Fruit fly (Drosophila melanogaster) whole organism, wandering third instar larva: ENCODE results near the gene CG7320.

Experiments
- Abd-B ChIP-seq: fragments of >200 bp; optimal IDR thresholded peaks from 2 replicates; lab custom pipeline; 2017; ENCODE audit warnings: missing biosample characterization, missing genetic modification characterization
- CG32264 ChIP-seq: fragments of 200-800 bp; sonication (Bioruptor generic); optimal IDR thresholded peaks from 2 replicates; lab custom pipeline; 2016; ENCODE audit warnings: missing biosample characterization, missing genetic modification characterization
- CG9705 ChIP-seq: fragments of 200-800 bp; sonication (Bioruptor generic); optimal IDR thresholded peaks from 2 replicates; lab custom pipeline; 2018; ENCODE audit warnings: missing biosample characterization, mild to moderate bottlenecking, missing genetic modification characterization
- CrebA ChIP-seq: fragments of 200-800 bp; sonication (Bioruptor generic); optimal IDR thresholded peaks from 2 replicates; lab custom pipeline; 2016; ENCODE audit warnings: missing biosample characterization, mild to moderate bottlenecking, missing genetic modification characterization, borderline replicate concordance
- HLH106 ChIP-seq: fragments of 200-800 bp; optimal IDR thresholded peaks from 3 replicates; lab custom pipeline; 2019; ENCODE audit warnings: missing biosample characterization, mild to moderate bottlenecking, missing genetic modification characterization, moderate library complexity
- Hnf4 ChIP-seq: fragments of 200-800 bp; sonication (Bioruptor generic); optimal IDR thresholded peaks from 2 replicates; lab custom pipeline; 2016; ENCODE audit warnings: missing biosample characterization, mild to moderate bottlenecking, missing genetic modification characterization
- Hr83 ChIP-seq: fragments of 200-300 bp; sonication (Bioruptor generic); optimal IDR thresholded peaks from 2 replicates; lab custom pipeline; 2016; ENCODE audit warnings: missing biosample characterization, mild to moderate bottlenecking, missing genetic modification characterization, moderate library complexity; ENCODE audit not compliant: poor library complexity, severe bottlenecking
- Jra ChIP-seq: sonication (Bioruptor generic); optimal IDR thresholded peaks from 2 replicates; lab custom pipeline; 2016; ENCODE audit warnings: missing biosample characterization, missing genetic modification characterization
- OdsH ChIP-seq: fragments of 200-800 bp; sonication (Bioruptor generic); optimal IDR thresholded peaks from 2 replicates; lab custom pipeline; 2016; ENCODE audit warnings: missing biosample characterization, mild to moderate bottlenecking, missing genetic modification characterization
- Rel ChIP-seq, 2 experiments: fragments of 200-800 bp; sonication (Bioruptor generic) in 1 of 2; optimal IDR thresholded peaks; 2 replicates in 1 of 2; 3 replicates in 1 of 2; lab custom pipeline; 2016 to 2019; ENCODE audit warnings: mild to moderate bottlenecking in 2 of 2, missing biosample characterization in 2 of 2, missing genetic modification characterization in 2 of 2, moderate library complexity in 1 of 2
- Sp1 ChIP-seq: fragments of 200-800 bp; sonication (Bioruptor generic); optimal IDR thresholded peaks from 3 replicates; lab custom pipeline; 2019; ENCODE audit warnings: missing biosample characterization, mild to moderate bottlenecking, missing genetic modification characterization, moderate library complexity
- Vsx2 ChIP-seq: fragments of 200-300, 225-300 bp; sonication (Bioruptor generic); optimal IDR thresholded peaks from 2 replicates; lab custom pipeline; 2018; ENCODE audit warnings: missing biosample characterization, missing genetic modification characterization; ENCODE audit not compliant: partially characterized antibody
- br ChIP-seq: fragments of 200-800 bp; sonication (Bioruptor generic); optimal IDR thresholded peaks from 2 replicates; lab custom pipeline; 2016; ENCODE audit warnings: missing biosample characterization, missing genetic modification characterization
- dl ChIP-seq, 2 experiments: fragments of 175-275, 200-275 bp in 1 of 2; fragments of 200-275 bp in 1 of 2; sonication (Bioruptor generic); optimal IDR thresholded peaks; lab custom pipeline; 2018; ENCODE audit warnings: mild to moderate bottlenecking in 2 of 2, missing biosample characterization in 2 of 2, missing genetic modification characterization in 2 of 2, moderate library complexity in 2 of 2; ENCODE audit not compliant: partially characterized antibody in 2 of 2, insufficient read depth in 1 of 2
- dmrt93B ChIP-seq: fragments of 200-800 bp; sonication (Bioruptor generic); optimal IDR thresholded peaks from 2 replicates; lab custom pipeline; 2018; ENCODE audit warnings: missing biosample characterization, mild to moderate bottlenecking, missing genetic modification characterization
- dsf ChIP-seq: sonication (Bioruptor generic); optimal IDR thresholded peaks from 2 replicates; lab custom pipeline; 2016; ENCODE audit warnings: missing biosample characterization, missing genetic modification characterization, borderline replicate concordance
- foxo ChIP-seq, 2 experiments: fragments of 200-800 bp; sonication (Bioruptor generic); optimal IDR thresholded peaks; 2 replicates in 1 of 2; 3 replicates in 1 of 2; lab custom pipeline; 2016 to 2017; ENCODE audit warnings: missing biosample characterization in 2 of 2, missing genetic modification characterization in 2 of 2
- fru ChIP-seq: fragments of 200-800 bp; sonication (Bioruptor generic); optimal IDR thresholded peaks from 3 replicates; lab custom pipeline; 2016; ENCODE audit warnings: missing biosample characterization, mild to moderate bottlenecking, missing genetic modification characterization
- h ChIP-seq: fragments of 200-800 bp; sonication (Bioruptor generic); optimal IDR thresholded peaks from 3 replicates; lab custom pipeline; 2016; ENCODE audit warnings: missing biosample characterization, mild to moderate bottlenecking, missing genetic modification characterization
- jim ChIP-seq: fragments of 175-275, 200-325 bp; sonication (Bioruptor generic); optimal IDR thresholded peaks from 2 replicates; lab custom pipeline; 2016; ENCODE audit warnings: missing biosample characterization, mild to moderate bottlenecking, missing genetic modification characterization
- lola ChIP-seq: fragments of >200 bp; optimal IDR thresholded peaks from 2 replicates; lab custom pipeline; 2017; ENCODE audit warnings: missing biosample characterization, missing genetic modification characterization
- pan ChIP-seq: fragments of >200 bp; optimal IDR thresholded peaks from 2 replicates; lab custom pipeline; 2017
- psq ChIP-seq: fragments of 200-800 bp; sonication (Bioruptor generic); optimal IDR thresholded peaks from 3 replicates; lab custom pipeline; 2017; ENCODE audit warnings: missing biosample characterization, mild to moderate bottlenecking, missing genetic modification characterization, moderate library complexity
- rgr ChIP-seq: fragments of 200-800 bp; sonication (Bioruptor generic); optimal IDR thresholded peaks from 3 replicates; lab custom pipeline; 2016; ENCODE audit warnings: missing biosample characterization, mild to moderate bottlenecking, missing genetic modification characterization
- sage ChIP-seq: fragments of 200-800 bp; sonication (Bioruptor generic); optimal IDR thresholded peaks from 2 replicates; lab custom pipeline; 2016; ENCODE audit warnings: missing biosample characterization, mild to moderate bottlenecking, missing genetic modification characterization
- usp ChIP-seq: fragments of >200 bp; optimal IDR thresholded peaks from 2 replicates; lab custom pipeline; 2017; ENCODE audit warnings: missing biosample characterization, missing genetic modification characterization
- woc ChIP-seq: sonication (Bioruptor generic); optimal IDR thresholded peaks from 2 replicates; lab custom pipeline; 2016; ENCODE audit warnings: missing biosample characterization, mild to moderate bottlenecking, missing genetic modification characterization

CG7320 gene

dm6 chr3L:18219388-18219787, 18.1 kb downstream of the CG7320 start:
- TF ChIP-seq pan (lab: Kevin White, UChicago), result no peak
- TF ChIP-seq jim, result no peak
- TF ChIP-seq rgr (GFP tag; lab: Kevin White, UChicago), result no peak
- peak; percentile 32 for TF ChIP-seq psq
- TF ChIP-seq Sp1 (GFP tag; lab: Kevin White, UChicago), result peak; percentile 28
- peak; percentile 30 for TF ChIP-seq OdsH (GFP tag; lab: Kevin White, UChicago)
- TF ChIP-seq, all 38 proteins: peak for 3

- TF ChIP-seq CrebA (GFP tag; lab: Kevin White, UChicago), result peak; percentile 84
- TF ChIP-seq br (GFP tag; lab: Kevin White, UChicago), result peak; percentile 11
- TF ChIP-seq Sp1 (GFP tag; lab: Kevin White, UChicago), result peak; percentile 61
- no peak for TF ChIP-seq OdsH (GFP tag; lab: Kevin White, UChicago)
- peak; percentile 33 for TF ChIP-seq sage (GFP tag; lab: Kevin White, UChicago)
- peak; percentile 84 for TF ChIP-seq Rel (GFP tag; optimal IDR thresholded peaks at IDR 0.05; lab: Kevin White, UChicago)
- peak; percentile 15 for TF ChIP-seq Rel (tag; optimal IDR thresholded peaks at IDR 0.05; lab: Kevin White, UChicago)
- TF ChIP-seq dl (GFP tag; optimal IDR thresholded peaks at IDR 0.05; lab: Kevin White, UChicago; ENCODE audit: insufficient read depth in 1 of 2, partially characterized antibody in 2 of 2), result no peak
- TF ChIP-seq fru, result peak; percentile 30
- TF ChIP-seq Hnf4 (GFP tag; lab: Kevin White, UChicago), result peak; percentile 29
- TF ChIP-seq psq, result peak; percentile 88
Observed at dm6 chr3L:18221275-18221858, 20.1 kb downstream of the CG7320 start.

- TF ChIP-seq Jra (GFP tag; lab: Kevin White, UChicago) (no peak), Hr83 (GFP tag; lab: Kevin White, UChicago) (no peak), Vsx2 (no peak), CG9705 (GFP tag; lab: Kevin White, UChicago) (no peak), rgr (GFP tag; lab: Kevin White, UChicago) (no peak), Abd-B (no peak), Sp1 (GFP tag; lab: Kevin White, UChicago) (no peak), usp (GFP tag; lab: Kevin White, UChicago) (no peak), jim (no peak)
Observed at dm6 chr3L:18222284-18222683, 21.0 kb downstream of the CG7320 start.

dm6 chr3L:18223437-18223836, 22.1 kb downstream of the CG7320 start:
- TF ChIP-seq lola (GFP tag; lab: Kevin White, UChicago) (no peak), Hnf4 (GFP tag; lab: Kevin White, UChicago) (peak; percentile 23), CG32264 (no peak), Sp1 (GFP tag; lab: Kevin White, UChicago) (peak; percentile 60), rgr (GFP tag; lab: Kevin White, UChicago) (peak; percentile 58), usp (GFP tag; lab: Kevin White, UChicago) (no peak), woc (GFP tag; lab: Kevin White, UChicago) (no peak), fru (peak; percentile 24), dsf (GFP tag; lab: Kevin White, UChicago) (no peak), OdsH (GFP tag; lab: Kevin White, UChicago) (peak; percentile 59), dmrt93B (peak; percentile 20), foxo (GFP tag; optimal IDR thresholded peaks at IDR 0.05; lab: Kevin White, UChicago) (peak in 1 of 2 experiments; percentile 37), HLH106 (peak; percentile 58), br (GFP tag; lab: Kevin White, UChicago) (peak; percentile 6), h (GFP tag; lab: Kevin White, UChicago) (peak; percentile 55), sage (GFP tag; lab: Kevin White, UChicago) (no peak), psq (peak; percentile 51)

dm6 chr3L:18224612-18225409, 23.5 kb downstream of the CG7320 start:
- no peak for TF ChIP-seq br (GFP tag; lab: Kevin White, UChicago)
